Fruit fly (Drosophila melanogaster) whole organism, prepupa: ENCODE results near the gene CG13950.

Experiments used
- CG10631 ChIP-seq: fragments of 200-800 bp; sonication (Bioruptor generic); optimal IDR thresholded peaks from 2 replicates; lab custom pipeline; 2016; ENCODE audit warnings: missing biosample characterization, missing genetic modification characterization
- CG10669 ChIP-seq: fragments of 200-800 bp; sonication (Bioruptor generic); optimal IDR thresholded peaks from 3 replicates; lab custom pipeline; 2018; ENCODE audit warnings: missing biosample characterization, mild to moderate bottlenecking, missing genetic modification characterization, moderate library complexity
- CG11294 ChIP-seq: fragments of 200-800 bp; sonication (Bioruptor generic); IDR thresholded peaks from 2 replicates; pipeline ENCODE4 v1.3.6; 2022; ENCODE audit warnings: missing biosample characterization, missing genetic modification characterization
- CG11762 ChIP-seq: fragments of 200-800 bp; sonication (Bioruptor generic); optimal IDR thresholded peaks from 3 replicates; lab custom pipeline; 2016; ENCODE audit warnings: missing biosample characterization, missing genetic modification characterization; ENCODE audit not compliant: insufficient read depth
- CG1621 ChIP-seq: fragments of 200-800 bp; sonication (Bioruptor generic); optimal IDR thresholded peaks from 3 replicates; lab custom pipeline; 2018; ENCODE audit warnings: missing biosample characterization, mild to moderate bottlenecking, missing genetic modification characterization
- CG31627 ChIP-seq: fragments of 200-800 bp; sonication (Bioruptor generic); optimal IDR thresholded peaks from 3 replicates; lab custom pipeline; 2016; ENCODE audit warnings: missing biosample characterization, missing genetic modification characterization
- CG3919 ChIP-seq: fragments of 200-800 bp; sonication (Bioruptor generic); optimal IDR thresholded peaks from 3 replicates; lab custom pipeline; 2016; ENCODE audit warnings: missing biosample characterization, missing genetic modification characterization
- CG4318 ChIP-seq: fragments of 200-800 bp; sonication (Bioruptor generic); optimal IDR thresholded peaks from 3 replicates; lab custom pipeline; 2017; ENCODE audit warnings: missing biosample characterization, mild to moderate bottlenecking, missing genetic modification characterization
- CG6163 ChIP-seq: fragments of 200-800 bp; sonication (Bioruptor generic); IDR thresholded peaks from 3 replicates; pipeline ENCODE4 v1.3.6; 2022; ENCODE audit warnings: missing biosample characterization, missing genetic modification characterization
- CG6276 ChIP-seq: fragments of 200-800 bp; sonication (Bioruptor generic); optimal IDR thresholded peaks from 2 replicates; lab custom pipeline; 2017; ENCODE audit warnings: missing biosample characterization, mild to moderate bottlenecking, missing genetic modification characterization
- CG6792 ChIP-seq: fragments of 200-800 bp; sonication (Bioruptor generic); optimal IDR thresholded peaks from 3 replicates; lab custom pipeline; 2016; ENCODE audit warnings: missing biosample characterization, missing genetic modification characterization
- CG6808 ChIP-seq: fragments of 200-800 bp; sonication (Bioruptor generic); optimal IDR thresholded peaks from 3 replicates; lab custom pipeline; 2017; ENCODE audit warnings: missing biosample characterization, missing genetic modification characterization, mild to moderate bottlenecking, moderate library complexity, missing genetic modification reagents
- CG6854 ChIP-seq: fragments of 200-800 bp; sonication (Bioruptor generic); optimal IDR thresholded peaks from 2 replicates; lab custom pipeline; 2017; ENCODE audit warnings: missing biosample characterization, mild to moderate bottlenecking, missing genetic modification characterization
- CG7368 ChIP-seq: fragments of 200-800 bp; sonication (Bioruptor generic); optimal IDR thresholded peaks from 3 replicates; lab custom pipeline; 2016; ENCODE audit warnings: missing biosample characterization, missing genetic modification characterization
- CG8319 ChIP-seq: fragments of 200-800 bp; sonication (Bioruptor generic); optimal IDR thresholded peaks from 3 replicates; lab custom pipeline; 2016; ENCODE audit warnings: missing biosample characterization, missing genetic modification characterization
- CG8632 ChIP-seq: fragments of 200-800 bp; sonication (Bioruptor generic); optimal IDR thresholded peaks from 3 replicates; lab custom pipeline; 2016; ENCODE audit warnings: missing biosample characterization, missing genetic modification characterization
- CG9139 ChIP-seq: fragments of 200-800 bp; sonication (Bioruptor generic); optimal IDR thresholded peaks from 3 replicates; lab custom pipeline; 2017; ENCODE audit warnings: missing biosample characterization, mild to moderate bottlenecking, missing genetic modification characterization
- Eip75B ChIP-seq: fragments of 200-800 bp; sonication (Bioruptor generic); optimal IDR thresholded peaks from 3 replicates; lab custom pipeline; 2016; ENCODE audit warnings: missing biosample characterization, missing genetic modification characterization
- Eip78C ChIP-seq: fragments of 200-800 bp; sonication (Bioruptor generic); peaks from one replicate; lab custom pipeline; 2016; ENCODE audit warnings: missing biosample characterization, missing genetic modification characterization
- Eip93F ChIP-seq: fragments of 200-800 bp; sonication (Bioruptor generic); optimal IDR thresholded peaks from 2 replicates; lab custom pipeline; 2016; ENCODE audit warnings: missing biosample characterization, mild to moderate bottlenecking, missing genetic modification characterization
- Hr38 ChIP-seq: sonication (Bioruptor generic); optimal IDR thresholded peaks from 2 replicates; lab custom pipeline; 2016; ENCODE audit warnings: missing biosample characterization, missing genetic modification characterization
- Hr39 ChIP-seq: fragments of 200-800 bp; sonication (Bioruptor generic); optimal IDR thresholded peaks from 2 replicates; lab custom pipeline; 2016; ENCODE audit warnings: missing biosample characterization, missing genetic modification characterization
- Hr4 ChIP-seq: fragments of 200-800 bp; sonication (Bioruptor generic); optimal IDR thresholded peaks from 3 replicates; lab custom pipeline; 2016; ENCODE audit warnings: missing biosample characterization, missing genetic modification characterization
- Lpt ChIP-seq: fragments of 200-800 bp; sonication (Bioruptor generic); optimal IDR thresholded peaks from 3 replicates; lab custom pipeline; 2016; ENCODE audit warnings: missing biosample characterization, missing genetic modification characterization
- OdsH ChIP-seq: fragments of 200-800 bp; sonication (Bioruptor generic); optimal IDR thresholded peaks from 3 replicates; lab custom pipeline; 2016; ENCODE audit warnings: missing biosample characterization, missing genetic modification characterization
- Smox ChIP-seq: fragments of 200-800 bp; sonication (Bioruptor generic); optimal IDR thresholded peaks from 3 replicates; lab custom pipeline; 2016; ENCODE audit warnings: missing biosample characterization, missing genetic modification characterization
- Sox102F ChIP-seq: fragments of 200-800 bp; sonication (Bioruptor generic); optimal IDR thresholded peaks from 2 replicates; lab custom pipeline; 2016; ENCODE audit warnings: missing biosample characterization, mild to moderate bottlenecking, missing genetic modification characterization
- Sox14 ChIP-seq: fragments of 200-800 bp; sonication (Bioruptor generic); optimal IDR thresholded peaks from 3 replicates; lab custom pipeline; 2016; ENCODE audit warnings: missing biosample characterization, missing genetic modification characterization
- achi ChIP-seq: fragments of 200-800 bp; sonication (Bioruptor generic); optimal IDR thresholded peaks from 3 replicates; lab custom pipeline; 2016; ENCODE audit warnings: missing biosample characterization, missing genetic modification characterization
- acj6 ChIP-seq: fragments of 200-800 bp; sonication (Bioruptor generic); optimal IDR thresholded peaks from 3 replicates; lab custom pipeline; 2016; ENCODE audit warnings: missing biosample characterization, missing genetic modification characterization
- dsx ChIP-seq: fragments of 200-800 bp; optimal IDR thresholded peaks from 3 replicates; lab custom pipeline; 2019; ENCODE audit warnings: missing biosample characterization, mild to moderate bottlenecking, missing genetic modification characterization, moderate library complexity; ENCODE audit not compliant: poor library complexity, severe bottlenecking
- eg ChIP-seq: fragments of 200-800 bp; sonication (Bioruptor generic); IDR thresholded peaks from 3 replicates; pipeline ENCODE4 v1.3.6; 2022; ENCODE audit warnings: missing biosample characterization, missing genetic modification characterization
- lz ChIP-seq: fragments of 200-800 bp; sonication (Bioruptor generic); optimal IDR thresholded peaks from 3 replicates; lab custom pipeline; 2016; ENCODE audit warnings: missing biosample characterization, missing genetic modification characterization
- net ChIP-seq: fragments of 200-800 bp; sonication (Bioruptor generic); optimal IDR thresholded peaks from 3 replicates; lab custom pipeline; 2016; ENCODE audit warnings: missing biosample characterization, missing genetic modification characterization
- pdm3 ChIP-seq: fragments of 200-800 bp; sonication (Bioruptor generic); optimal IDR thresholded peaks from 3 replicates; lab custom pipeline; 2016; ENCODE audit warnings: missing biosample characterization, missing genetic modification characterization
- salr ChIP-seq, 2 experiments: fragments of 200-800 bp; sonication (Bioruptor generic); optimal IDR thresholded peaks; 3 replicates each; lab custom pipeline; 2016 to 2018; ENCODE audit warnings: missing biosample characterization in 2 of 2, missing genetic modification characterization in 2 of 2, mild to moderate bottlenecking in 1 of 2
- spab ChIP-seq: fragments of 200-800 bp; sonication (Bioruptor generic); optimal IDR thresholded peaks from 2 replicates; lab custom pipeline; 2017; ENCODE audit warnings: missing biosample characterization, mild to moderate bottlenecking, missing genetic modification characterization, missing genetic modification reagents
- ss ChIP-seq, 2 experiments: fragments of 200-800 bp; sonication (Bioruptor generic); optimal IDR thresholded peaks; 2 replicates in 1 of 2; 3 replicates in 1 of 2; lab custom pipeline; 2017 to 2018; ENCODE audit warnings: mild to moderate bottlenecking in 2 of 2, missing biosample characterization in 2 of 2, missing genetic modification characterization in 2 of 2, moderate library complexity in 1 of 2
- svp ChIP-seq: fragments of 200-800 bp; sonication (Bioruptor generic); peaks from one replicate; lab custom pipeline; 2016; ENCODE audit warnings: missing biosample characterization, missing genetic modification characterization
- topi ChIP-seq: fragments of 200-800 bp; sonication (Bioruptor generic); optimal IDR thresholded peaks from 3 replicates; lab custom pipeline; 2016; ENCODE audit warnings: missing biosample characterization, missing genetic modification characterization
- vri ChIP-seq: fragments of 200-800 bp; sonication (Bioruptor generic); optimal IDR thresholded peaks from 3 replicates; lab custom pipeline; 2016; ENCODE audit warnings: missing biosample characterization, mild to moderate bottlenecking, missing genetic modification characterization

CG13950 gene

dm6 chr2L:847988-848622 lies 11.9 kb upstream of the CG13950 start (continued):
- TF ChIP-seq ss (GFP tag; optimal IDR thresholded peaks at IDR 0.05; lab: Kevin White, UChicago) (peak; percentile 78 to 80), CG3919 (GFP tag; lab: Kevin White, UChicago) (peak; percentile 87), CG6808 (peak; percentile 72), CG10669 (GFP tag; lab: Kevin White, UChicago) (peak; percentile 73), net (GFP tag; lab: Kevin White, UChicago) (peak; percentile 64), vri (GFP tag; lab: Kevin White, UChicago) (peak; percentile 88), CG11762 (peak; percentile 47), CG4318 (GFP tag; lab: Kevin White, UChicago) (no peak), CG6854 (GFP tag; lab: Kevin White, UChicago) (peak; percentile 57), CG6792 (peak; percentile 82), pdm3 (GFP tag; lab: Kevin White, UChicago) (peak; percentile 79), Eip78C (GFP tag; lab: Kevin White, UChicago) (peak; percentile 91), CG6163 (peak; percentile 87), Eip75B (GFP tag; lab: Kevin White, UChicago) (peak; percentile 86), lz (peak; percentile 88), CG8632 (GFP tag; lab: Kevin White, UChicago) (peak; percentile 79), Sox102F (GFP tag; lab: Kevin White, UChicago) (peak; percentile 91), Hr39 (GFP tag; lab: Kevin White, UChicago) (peak; percentile 86), CG6276 (peak; percentile 6), dsx (GFP tag; lab: Kevin White, UChicago) (peak; percentile 74), OdsH (GFP tag; lab: Kevin White, UChicago) (peak; percentile 69), eg (GFP tag; lab: Robert Waterston, UW) (peak; percentile 43; the same call in 2 of the 3 replicates), acj6 (peak; percentile 78)
- TF ChIP-seq, all 60 proteins: peak for 55

DNA sequence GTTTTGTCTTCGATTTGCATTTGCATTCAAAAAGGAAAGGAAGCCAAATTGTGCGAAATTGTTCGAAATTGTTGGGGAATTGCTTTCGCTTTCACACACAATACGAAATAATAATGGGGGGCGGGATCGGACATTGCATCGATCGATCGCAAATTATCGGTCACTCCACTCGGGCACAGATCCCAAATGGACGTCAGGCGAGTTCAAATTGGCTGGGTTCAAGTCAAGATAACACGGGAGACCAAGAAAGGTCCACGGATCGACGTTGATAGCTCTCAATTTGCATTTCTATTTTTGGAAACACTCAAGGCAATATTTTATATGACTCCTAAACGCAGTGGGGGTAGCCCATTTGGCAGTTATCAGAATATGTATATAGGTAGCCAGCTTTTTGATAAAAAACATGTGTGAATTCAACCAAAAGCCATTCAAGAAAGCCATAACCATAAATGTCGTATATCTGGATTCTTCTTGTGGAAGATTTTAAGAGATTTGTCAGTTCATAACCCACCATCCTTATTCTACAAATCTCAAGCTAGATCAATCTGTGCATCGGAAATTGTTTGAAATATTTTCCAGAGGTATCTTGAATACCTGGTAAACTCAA lies 10.8 kb upstream of the CG13950 start:
- TF ChIP-seq Eip93F (GFP tag; lab: Kevin White, UChicago) (peak; percentile 32), svp (peak; percentile 99), ss (GFP tag; optimal IDR thresholded peaks at IDR 0.05; lab: Kevin White, UChicago) (no peak)

DNA sequence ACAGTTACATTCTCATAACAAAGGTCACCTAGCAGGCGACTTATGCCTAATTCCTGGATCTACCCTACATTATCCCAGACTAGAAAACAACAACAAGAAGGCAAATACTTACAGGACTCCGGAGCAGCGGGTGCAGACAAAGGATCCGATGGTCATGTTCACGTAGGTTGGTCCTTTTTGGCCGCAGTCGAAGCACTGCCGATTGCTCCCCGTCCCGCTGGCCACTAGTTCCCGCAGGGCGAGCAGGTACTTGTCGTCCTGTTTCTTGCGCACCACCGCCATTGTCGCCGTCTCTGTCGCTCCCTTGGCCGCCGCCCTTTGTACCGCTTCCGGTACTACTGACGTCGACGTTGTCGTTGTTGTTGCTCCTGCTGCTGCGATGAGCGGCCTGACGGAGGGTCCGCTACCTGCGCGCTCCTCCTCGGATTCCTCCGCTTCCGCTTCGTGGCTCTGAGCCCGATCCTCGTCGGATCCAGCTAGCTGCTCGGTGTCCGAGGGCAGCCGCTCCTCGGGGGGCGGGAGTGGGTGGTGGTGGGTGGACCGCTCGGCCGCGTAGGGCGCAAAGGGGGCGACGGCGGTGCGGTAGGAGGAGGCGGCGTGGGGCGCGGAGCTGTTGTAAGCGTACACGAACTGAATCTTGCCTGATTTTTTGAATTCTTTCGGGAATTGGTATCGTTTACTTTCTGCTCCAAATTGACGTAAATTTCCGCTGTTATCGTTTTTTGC lies 10.0 kb upstream of the CG13950 start:
- TF ChIP-seq achi (GFP tag; lab: Kevin White, UChicago) (no peak), spab (GFP tag; lab: Kevin White, UChicago) (no peak), Sox102F (GFP tag; lab: Kevin White, UChicago) (no peak), OdsH (GFP tag; lab: Kevin White, UChicago) (no peak), CG3919 (GFP tag; lab: Kevin White, UChicago) (no peak), salr (GFP tag; optimal IDR thresholded peaks at IDR 0.05; lab: Kevin White, UChicago) (no peak), Smox (no peak), net (GFP tag; lab: Kevin White, UChicago) (no peak), CG6163 (no peak), Lpt (GFP tag; lab: Kevin White, UChicago) (no peak)

DNA sequence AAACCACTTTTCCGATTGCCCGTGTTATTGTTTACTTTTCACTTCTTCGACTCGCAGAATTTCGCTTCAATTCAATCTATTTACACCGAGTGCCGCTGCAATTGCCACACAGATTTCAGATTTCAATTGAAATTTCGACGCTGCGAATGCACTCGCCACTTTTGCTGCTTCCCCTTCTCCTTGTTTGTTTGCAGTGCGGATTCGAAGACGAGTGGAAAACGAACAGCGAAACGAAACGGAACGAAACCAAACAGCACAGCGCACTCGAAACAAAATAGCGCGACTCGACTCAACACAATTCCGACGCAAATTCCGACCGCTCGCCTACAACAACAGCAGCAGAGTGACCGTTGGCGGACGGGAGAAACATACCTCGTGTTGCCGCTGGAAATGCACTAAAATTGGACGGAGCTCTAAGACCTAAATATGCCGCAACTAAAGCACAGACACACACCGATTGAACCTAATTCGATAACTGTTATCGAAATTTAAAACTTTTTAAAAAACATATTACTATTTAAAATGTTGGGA lies 9.2 kb upstream of the CG13950 start, which contains the start of gene drongo:
TSS of gene drongo (minus strand) at position 345 of the 531 bp plus-strand sequence.
- peak; percentile 18 for TF ChIP-seq topi (GFP tag; lab: Kevin White, UChicago)
- TF ChIP-seq Sox102F (GFP tag; lab: Kevin White, UChicago) = no peak
- TF ChIP-seq CG9139 (GFP tag; lab: Kevin White, UChicago) = peak; percentile 33
- TF ChIP-seq eg (GFP tag; lab: Robert Waterston, UW) = peak; percentile 51; the same call in 1 of the 3 replicates
- TF ChIP-seq CG31627 (GFP tag; lab: Kevin White, UChicago) = no peak
- TF ChIP-seq Hr4 = no peak
- TF ChIP-seq CG6854 (GFP tag; lab: Kevin White, UChicago) = peak; percentile 70
- TF ChIP-seq CG10631 = no peak
- no peak for TF ChIP-seq Hr38 (GFP tag; lab: Kevin White, UChicago)
- peak; percentile 60 for TF ChIP-seq Sox14 (GFP tag; lab: Kevin White, UChicago)
- no peak for TF ChIP-seq CG8632 (GFP tag; lab: Kevin White, UChicago)
- peak; percentile 13 for TF ChIP-seq CG1621 (tag; lab: Kevin White, UChicago)
- no peak for TF ChIP-seq CG11294
- TF ChIP-seq ss (GFP tag; optimal IDR thresholded peaks at IDR 0.05; lab: Kevin White, UChicago) = peak; percentile 38 to 48
- TF ChIP-seq dsx (GFP tag; lab: Kevin White, UChicago) = peak; percentile 58
- no peak for TF ChIP-seq salr (GFP tag; optimal IDR thresholded peaks at IDR 0.05; lab: Kevin White, UChicago)
- no peak for TF ChIP-seq CG8319 (GFP tag; lab: Kevin White, UChicago)
- TF ChIP-seq CG7368 (GFP tag; lab: Kevin White, UChicago) = no peak
- no peak for TF ChIP-seq achi (GFP tag; lab: Kevin White, UChicago)
